Fruit fly (Drosophila melanogaster) whole organism, embryonic: ENCODE data around the gene cort.
A peak's percentile ranks its signal among the peaks of the same experiment; 100 is the strongest.

Experiments used
- Abd-B ChIP-seq: fragments of 200-800 bp; sonication (Bioruptor generic); optimal IDR thresholded peaks from 2 replicates; lab custom pipeline; 2018; ENCODE audit warnings: missing biosample characterization, mild to moderate bottlenecking, missing genetic modification characterization, moderate library complexity
- Bdp1 ChIP-seq: fragments of 200-800 bp; sonication (Bioruptor generic); optimal IDR thresholded peaks from 3 replicates; lab custom pipeline; 2016; ENCODE audit warnings: missing biosample characterization, missing genetic modification characterization
- C15 ChIP-seq: fragments of 200-800 bp; sonication (Bioruptor generic); IDR thresholded peaks from 3 replicates; pipeline ENCODE4 v1.3.6; 2022; ENCODE audit warnings: missing biosample characterization, missing genetic modification characterization
- CG11456 ChIP-seq: fragments of 200-800 bp; sonication (Bioruptor generic); IDR thresholded peaks from 3 replicates; pipeline ENCODE4 v1.3.6; 2022; ENCODE audit warnings: missing biosample characterization, missing genetic modification characterization
- CG12071 ChIP-seq: fragments of 200-800 bp; sonication (Bioruptor generic); optimal IDR thresholded peaks from 3 replicates; lab custom pipeline; 2018; ENCODE audit warnings: missing biosample characterization, mild to moderate bottlenecking, missing genetic modification characterization
- CG12104 ChIP-seq: fragments of 200-800 bp; sonication (Bioruptor generic); optimal IDR thresholded peaks from 3 replicates; lab custom pipeline; 2016; ENCODE audit warnings: missing biosample characterization, missing genetic modification characterization
- CG13296 ChIP-seq: fragments of 200-800 bp; sonication (Bioruptor generic); optimal IDR thresholded peaks from 3 replicates; lab custom pipeline; 2018; ENCODE audit warnings: missing biosample characterization, mild to moderate bottlenecking, missing genetic modification characterization
- CG1603 ChIP-seq: fragments of 200-800 bp; sonication (Bioruptor generic); optimal IDR thresholded peaks from 2 replicates; lab custom pipeline; 2019; ENCODE audit warnings: missing biosample characterization, mild to moderate bottlenecking, missing genetic modification characterization, moderate library complexity
- CG17912 ChIP-seq: fragments of 200-800 bp; sonication (Bioruptor generic); optimal IDR thresholded peaks from 2 replicates; lab custom pipeline; 2018; ENCODE audit warnings: missing biosample characterization, mild to moderate bottlenecking, missing genetic modification characterization
- CG18476 ChIP-seq: fragments of 200-800 bp; sonication (Bioruptor generic); optimal IDR thresholded peaks from 2 replicates; lab custom pipeline; 2016; ENCODE audit warnings: missing biosample characterization, mild to moderate bottlenecking, missing genetic modification characterization
- CG2202 ChIP-seq: fragments of 200-800 bp; sonication (Bioruptor generic); optimal IDR thresholded peaks from 2 replicates; lab custom pipeline; 2018; ENCODE audit warnings: missing biosample characterization, mild to moderate bottlenecking, missing genetic modification characterization
- CG2889 ChIP-seq: fragments of 200-800 bp; sonication (Bioruptor generic); IDR thresholded peaks from 3 replicates; pipeline ENCODE4 v1.3.6; 2022; ENCODE audit warnings: missing biosample characterization, missing genetic modification characterization
- CG30403 ChIP-seq: fragments of 200-800 bp; sonication (Bioruptor generic); optimal IDR thresholded peaks from 3 replicates; lab custom pipeline; 2016; ENCODE audit warnings: missing biosample characterization, missing genetic modification characterization
- CG33213 ChIP-seq: fragments of 200-800 bp; sonication (Bioruptor generic); optimal IDR thresholded peaks from 3 replicates; lab custom pipeline; 2016; ENCODE audit warnings: missing biosample characterization, missing genetic modification characterization
- CG34224 ChIP-seq: fragments of 200-800 bp; sonication (Bioruptor generic); IDR thresholded peaks from 3 replicates; pipeline ENCODE4 v1.3.6; 2022; ENCODE audit warnings: missing biosample characterization, missing genetic modification characterization; ENCODE audit not compliant: partially characterized antibody
- CG4617 ChIP-seq: fragments of 200-800 bp; sonication (Bioruptor generic); optimal IDR thresholded peaks from 3 replicates; lab custom pipeline; 2016; ENCODE audit warnings: missing biosample characterization, missing genetic modification characterization, borderline replicate concordance
- CG5180 ChIP-seq: fragments of 200-800 bp; sonication (Bioruptor generic); optimal IDR thresholded peaks from 3 replicates; lab custom pipeline; 2017; ENCODE audit warnings: missing biosample characterization, missing genetic modification characterization, mild to moderate bottlenecking, moderate library complexity, missing genetic modification reagents
- CG6654 ChIP-seq: fragments of 200-800 bp; sonication (Bioruptor generic); optimal IDR thresholded peaks from 2 replicates; lab custom pipeline; 2017; ENCODE audit warnings: missing biosample characterization, mild to moderate bottlenecking, missing genetic modification characterization
- CG6854 ChIP-seq: fragments of 200-800 bp; sonication (Bioruptor generic); optimal IDR thresholded peaks from 3 replicates; lab custom pipeline; 2017; ENCODE audit warnings: missing biosample characterization, mild to moderate bottlenecking, missing genetic modification characterization
- CG7271 ChIP-seq: fragments of 200-800 bp; sonication (Bioruptor generic); optimal IDR thresholded peaks from 2 replicates; lab custom pipeline; 2018; ENCODE audit warnings: missing biosample characterization, mild to moderate bottlenecking, missing genetic modification characterization, moderate library complexity
- CG8359 ChIP-seq: fragments of 200-800 bp; sonication (Bioruptor generic); optimal IDR thresholded peaks from 2 replicates; lab custom pipeline; 2017; ENCODE audit warnings: missing biosample characterization, mild to moderate bottlenecking, missing genetic modification characterization, borderline replicate concordance
- CG8765 ChIP-seq: fragments of 200-800 bp; sonication (Bioruptor generic); IDR thresholded peaks from 2 replicates; pipeline ENCODE4 v1.3.6; 2022; ENCODE audit warnings: missing biosample characterization, missing genetic modification characterization
- CG8944 ChIP-seq: fragments of 200-800 bp; sonication (Bioruptor generic); optimal IDR thresholded peaks from 3 replicates; lab custom pipeline; 2016; ENCODE audit warnings: missing biosample characterization, missing genetic modification characterization
- CoRest ChIP-seq: fragments of 200-800 bp; sonication (Bioruptor generic); optimal IDR thresholded peaks from 3 replicates; lab custom pipeline; 2018; ENCODE audit warnings: missing biosample characterization, mild to moderate bottlenecking, missing genetic modification characterization, moderate library complexity
- Deaf1 ChIP-seq: fragments of 200-800 bp; optimal IDR thresholded peaks from 3 replicates; lab custom pipeline; 2019; ENCODE audit warnings: missing biosample characterization, mild to moderate bottlenecking, missing genetic modification characterization, moderate library complexity
- HmgD ChIP-seq: fragments of 200-800 bp; sonication (Bioruptor generic); optimal IDR thresholded peaks from 3 replicates; lab custom pipeline; 2016; ENCODE audit warnings: missing biosample characterization, missing genetic modification characterization
- Neu2 ChIP-seq: fragments of 200-800 bp; sonication (Bioruptor generic); optimal IDR thresholded peaks from 3 replicates; lab custom pipeline; 2016; ENCODE audit warnings: missing biosample characterization, missing genetic modification characterization, borderline replicate concordance
- NfI ChIP-seq: fragments of 200-800 bp; sonication (Bioruptor generic); optimal IDR thresholded peaks from 3 replicates; lab custom pipeline; 2018; ENCODE audit warnings: missing biosample characterization, mild to moderate bottlenecking, missing genetic modification characterization, moderate library complexity
- PHDP ChIP-seq: fragments of 200-800 bp; sonication (Bioruptor generic); optimal IDR thresholded peaks from 3 replicates; lab custom pipeline; 2018; ENCODE audit warnings: missing biosample characterization, mild to moderate bottlenecking, missing genetic modification characterization, moderate library complexity
- Rx ChIP-seq: fragments of 200-800 bp; sonication (Bioruptor generic); IDR thresholded peaks from 2 replicates; pipeline ENCODE4 v1.3.6; 2022; ENCODE audit warnings: missing biosample characterization, missing genetic modification characterization
- Sox100B ChIP-seq: fragments of 200-800 bp; sonication (Bioruptor generic); optimal IDR thresholded peaks from 3 replicates; lab custom pipeline; 2018; ENCODE audit warnings: missing biosample characterization, mild to moderate bottlenecking, missing genetic modification characterization
- ab ChIP-seq: fragments of 200-800 bp; sonication (Bioruptor generic); optimal IDR thresholded peaks from 2 replicates; lab custom pipeline; 2016; ENCODE audit warnings: missing biosample characterization, missing genetic modification characterization
- amos ChIP-seq: fragments of 200-800 bp; sonication (Bioruptor generic); IDR thresholded peaks from 2 replicates; pipeline ENCODE4 v1.3.6; 2022; ENCODE audit warnings: missing biosample characterization, missing genetic modification characterization; ENCODE audit not compliant: partially characterized antibody
- cg ChIP-seq: fragments of 200-800 bp; sonication (Bioruptor generic); optimal IDR thresholded peaks from 3 replicates; lab custom pipeline; 2019; ENCODE audit warnings: missing biosample characterization, mild to moderate bottlenecking, missing genetic modification characterization, moderate library complexity
- fru ChIP-seq: fragments of >200 bp; optimal IDR thresholded peaks from 2 replicates; lab custom pipeline; 2017
- fu2 ChIP-seq: fragments of 200-800 bp; sonication (Bioruptor generic); optimal IDR thresholded peaks from 2 replicates; lab custom pipeline; 2016; ENCODE audit warnings: missing biosample characterization, missing genetic modification characterization
- gem ChIP-seq: fragments of 200-800 bp; sonication (Bioruptor generic); optimal IDR thresholded peaks from 2 replicates; lab custom pipeline; 2019; ENCODE audit warnings: missing biosample characterization, mild to moderate bottlenecking, missing genetic modification characterization, moderate library complexity
- inv ChIP-seq: fragments of 200-800 bp; sonication (Bioruptor generic); IDR thresholded peaks from 2 replicates; pipeline ENCODE4 v1.3.6; 2022; ENCODE audit warnings: missing biosample characterization, missing genetic modification characterization; ENCODE audit not compliant: partially characterized antibody
- ken ChIP-seq: fragments of 200-800 bp; sonication (Bioruptor generic); IDR thresholded peaks from 3 replicates; pipeline ENCODE4 v1.3.6; 2022; ENCODE audit warnings: missing biosample characterization, missing genetic modification characterization
- luna ChIP-seq: fragments of 200-800 bp; sonication (Bioruptor generic); optimal IDR thresholded peaks from 2 replicates; lab custom pipeline; 2016; ENCODE audit warnings: missing biosample characterization, missing genetic modification characterization
- maf-S ChIP-seq: fragments of 200-800 bp; sonication (Bioruptor generic); optimal IDR thresholded peaks from 2 replicates; lab custom pipeline; 2016; ENCODE audit warnings: missing biosample characterization, missing genetic modification characterization
- mam ChIP-seq: fragments of 200-800 bp; sonication (Bioruptor generic); optimal IDR thresholded peaks from 3 replicates; lab custom pipeline; 2016; ENCODE audit warnings: missing biosample characterization, missing genetic modification characterization
- odd ChIP-seq: fragments of 200-800 bp; sonication (Bioruptor generic); optimal IDR thresholded peaks from 2 replicates; lab custom pipeline; 2017; ENCODE audit warnings: missing biosample characterization, mild to moderate bottlenecking, missing genetic modification characterization
- peb ChIP-seq: fragments of 200-800 bp; sonication (Bioruptor generic); IDR thresholded peaks from 2 replicates; pipeline ENCODE4 v1.3.6; 2022; ENCODE audit warnings: missing biosample characterization, missing genetic modification characterization
- pho ChIP-seq: fragments of 200-800 bp; sonication (Bioruptor generic); optimal IDR thresholded peaks from 2 replicates; lab custom pipeline; 2016; ENCODE audit warnings: missing biosample characterization, missing genetic modification characterization
- salm ChIP-seq: fragments of 200-800 bp; sonication (Bioruptor generic); optimal IDR thresholded peaks from 2 replicates; lab custom pipeline; 2018; ENCODE audit warnings: missing biosample characterization, mild to moderate bottlenecking, missing genetic modification characterization
- seq ChIP-seq: fragments of 200-800 bp; sonication (Bioruptor generic); IDR thresholded peaks from 2 replicates; pipeline ENCODE4 v1.3.6; 2022; ENCODE audit warnings: missing biosample characterization, missing genetic modification characterization
- sr ChIP-seq: fragments of 200-800 bp; sonication (Bioruptor generic); IDR thresholded peaks from 3 replicates; pipeline ENCODE4 v1.3.6; 2022; ENCODE audit warnings: missing biosample characterization, missing genetic modification characterization
- vnd ChIP-seq: fragments of 200-800 bp; sonication (Bioruptor generic); IDR thresholded peaks from 3 replicates; pipeline ENCODE4 v1.3.6; 2022; ENCODE audit warnings: missing biosample characterization, missing genetic modification characterization; ENCODE audit not compliant: partially characterized antibody
- wdn ChIP-seq: fragments of 200-800 bp; sonication (Bioruptor generic); IDR thresholded peaks from 2 replicates; pipeline ENCODE4 v1.3.6; 2022; ENCODE audit warnings: missing biosample characterization, missing genetic modification characterization

The cort gene

dm6 chr2L:6649085-6649754 is 27.2 kb downstream of the cort start, which contains the start of the genes CG31635 and Tango1 (continued):
- TF ChIP-seq CG7271 (tag; lab: Kevin White, UChicago) (no peak), CG18476 (no peak), C15 (no peak), CG2889 (GFP tag; lab: Robert Waterston, UW) (no peak), CG12104 (GFP tag; lab: Kevin White, UChicago) (no peak), Sox100B (GFP tag; lab: Kevin White, UChicago) (no peak), pho (GFP tag; lab: Kevin White, UChicago) (no peak), mam (GFP tag; lab: Kevin White, UChicago) (peak; percentile 29), CG5180 (no peak), CG8359 (GFP tag; lab: Kevin White, UChicago) (no peak), NfI (GFP tag; lab: Kevin White, UChicago) (no peak), Neu2 (GFP tag; lab: Kevin White, UChicago) (no peak), sr (GFP tag; lab: Robert Waterston, UW) (no peak), seq (GFP tag; lab: Robert Waterston, UW) (no peak), fru (lab: Kevin White, UChicago) (no peak), Rx (no peak), CG6854 (no peak), CG34224 (GFP tag; lab: Robert Waterston, UW) (no peak), ken (GFP tag; lab: Robert Waterston, UW) (no peak), CG8765 (GFP tag; lab: Robert Waterston, UW) (no peak), CG8944 (GFP tag; lab: Kevin White, UChicago) (no peak), ab (GFP tag; lab: Kevin White, UChicago) (no peak), CG17912 (no peak), Bdp1 (GFP tag; lab: Kevin White, UChicago) (no peak), wdn (no peak), CG1603 (tag; lab: Kevin White, UChicago) (no peak), CoRest (no peak), Deaf1 (tag; lab: Kevin White, UChicago) (peak; percentile 72), CG30403 (GFP tag; lab: Kevin White, UChicago) (peak; percentile 30), Abd-B (GFP tag; lab: Kevin White, UChicago) (peak; percentile 75), CG2202 (tag; lab: Kevin White, UChicago) (no peak), CG33213 (GFP tag; lab: Kevin White, UChicago) (peak; percentile 31), odd (GFP tag; lab: Kevin White, UChicago) (no peak), HmgD (GFP tag; lab: Kevin White, UChicago) (peak; percentile 28), salm (tag; lab: Kevin White, UChicago) (no peak), peb (GFP tag; lab: Robert Waterston, UW) (no peak), luna (GFP tag; lab: Kevin White, UChicago) (no peak), CG11456 (GFP tag; lab: Robert Waterston, UW) (no peak), maf-S (GFP tag; lab: Kevin White, UChicago) (no peak), PHDP (tag; lab: Kevin White, UChicago) (no peak), fu2 (GFP tag; lab: Kevin White, UChicago) (no peak), vnd (GFP tag; lab: Robert Waterston, UW) (no peak), cg (GFP tag; lab: Kevin White, UChicago) (no peak), CG12071 (no peak), CG4617 (GFP tag; lab: Kevin White, UChicago) (peak; percentile 68), inv (GFP tag; lab: Robert Waterston, UW) (no peak; the same call in 1 of the 2 replicates), CG13296 (GFP tag; lab: Kevin White, UChicago) (no peak), CG6654 (GFP tag; lab: Kevin White, UChicago) (no peak), gem (no peak), amos (GFP tag; lab: Robert Waterston, UW) (no peak)
